Worm (Caenorhabditis elegans): ENCODE data around the gene F26F2.10.

DNA sequence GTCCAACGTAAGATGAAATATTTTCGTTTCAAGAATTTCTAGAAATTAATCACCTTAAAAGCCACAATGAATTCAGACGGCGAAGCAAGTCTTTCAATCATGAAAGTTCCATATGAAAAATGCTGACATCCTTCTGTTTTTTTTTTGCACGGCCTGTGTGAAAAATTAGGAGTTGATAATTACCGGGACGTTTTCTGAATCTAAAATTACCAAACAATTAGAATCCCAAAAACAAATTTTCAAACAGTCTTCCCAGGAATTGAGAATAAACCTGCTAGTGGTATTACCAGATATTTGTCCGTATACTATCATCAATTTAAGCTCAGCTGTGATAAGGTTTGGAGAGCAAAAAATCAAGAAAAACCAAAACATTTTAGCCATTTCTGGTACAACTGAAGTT lies 43.7 kb upstream of the F26F2.10 start, which contains the start of gene Y44A6B.3:
- TF ChIP-seq ama-1 (optimal IDR thresholded peaks at IDR 0.05) (no peak), ceh-82 (tag; optimal IDR thresholded peaks at IDR 0.05) (no peak), C34B4.2 (tag; optimal IDR thresholded peaks at IDR 0.05) (no peak), aly-2 (tag; optimal IDR thresholded peaks at IDR 0.05) (no peak)
